Worm (Caenorhabditis elegans) whole organism, young adult: ENCODE results near the gene ZK637.15.

Experiments used
- F10E7.11 ChIP-seq: sonication (generic microtip); optimal IDR thresholded peaks from 2 replicates; lab custom pipeline; 2017; ENCODE audit warnings: mild to moderate bottlenecking, missing genetic modification characterization, moderate library complexity, missing compliant biosample characterization
- F33H1.4 ChIP-seq: fragments of 200-800 bp; sonication (Bioruptor generic); IDR thresholded peaks from 2 replicates; pipeline ENCODE4 v1.3.6; 2022; ENCODE audit warnings: missing genetic modification reagents, missing genetic modification characterization, missing compliant biosample characterization
- F37B4.10 ChIP-seq: fragments of 200-800 bp; sonication (Bioruptor generic); IDR thresholded peaks from 2 replicates; pipeline ENCODE4 v1.3.6; 2022; ENCODE audit warnings: missing genetic modification characterization, missing compliant biosample characterization
- F39B2.1 ChIP-seq: fragments of 200-800 bp; sonication (Bioruptor generic); IDR thresholded peaks from 2 replicates; pipeline ENCODE4 v1.3.6; 2022; ENCODE audit warnings: missing genetic modification reagents, missing genetic modification characterization, missing compliant biosample characterization
- F55B11.4 ChIP-seq: sonication (generic microtip); optimal IDR thresholded peaks from 2 replicates; lab custom pipeline; 2016; ENCODE audit warnings: missing compliant biosample characterization, missing genetic modification characterization, borderline replicate concordance; ENCODE audit not compliant: insufficient read depth
- K12H6.12 ChIP-seq: fragments of 200-800 bp; sonication (Bioruptor generic); optimal IDR thresholded peaks from 2 replicates; lab custom pipeline; 2018; ENCODE audit warnings: mild to moderate bottlenecking, missing genetic modification characterization, missing compliant biosample characterization
- T26A5.8 ChIP-seq: sonication (generic microtip); optimal IDR thresholded peaks from 2 replicates; lab custom pipeline; 2016; ENCODE audit warnings: missing genetic modification characterization, missing compliant biosample characterization
- Y53F4B.3 ChIP-seq: fragments of 200-800 bp; sonication (Bioruptor generic); IDR thresholded peaks from 2 replicates; pipeline ENCODE4 v1.3.6; 2022; ENCODE audit warnings: missing genetic modification reagents, missing genetic modification characterization, missing compliant biosample characterization
- Y53G8AR.9 ChIP-seq: fragments of 200-800 bp; sonication (Bioruptor generic); conservative IDR thresholded peaks from 2 replicates; pipeline ENCODE4 v1.3.6; 2022; ENCODE audit warnings: missing genetic modification reagents, missing genetic modification characterization, missing compliant biosample characterization
- ZK185.1 ChIP-seq: sonication (generic microtip); optimal IDR thresholded peaks from 2 replicates; lab custom pipeline; 2016; ENCODE audit warnings: mild to moderate bottlenecking, missing genetic modification characterization, missing compliant biosample characterization; ENCODE audit not compliant: poor library complexity, severe bottlenecking
- aptf-3 ChIP-seq: fragments of 200-800 bp; sonication (Bioruptor generic); IDR thresholded peaks from 2 replicates; pipeline ENCODE4 v1.3.6; 2022; ENCODE audit warnings: missing genetic modification characterization, missing compliant biosample characterization
- atf-7 ChIP-seq: sonication (generic microtip); optimal IDR thresholded peaks from 2 replicates; lab custom pipeline; 2017; ENCODE audit warnings: mild to moderate bottlenecking, missing genetic modification characterization, missing compliant biosample characterization
- ceh-27 ChIP-seq: fragments of 200-800 bp; sonication (Bioruptor generic); optimal IDR thresholded peaks from 2 replicates; lab custom pipeline; 2018; ENCODE audit warnings: mild to moderate bottlenecking, missing genetic modification characterization, moderate library complexity, missing compliant biosample characterization
- ceh-40 ChIP-seq: fragments of 200-800 bp; sonication (Bioruptor generic); IDR thresholded peaks from 2 replicates; pipeline ENCODE4 v1.3.6; 2022; ENCODE audit warnings: missing genetic modification characterization, missing compliant biosample characterization
- ceh-91 ChIP-seq: fragments of 200-800 bp; sonication (Bioruptor generic); IDR thresholded peaks from 2 replicates; pipeline ENCODE4 v1.3.6; 2022; ENCODE audit warnings: missing genetic modification reagents, missing genetic modification characterization, missing compliant biosample characterization
- die-1 ChIP-seq: sonication (generic microtip); optimal IDR thresholded peaks from 2 replicates; lab custom pipeline; 2016; ENCODE audit warnings: missing genotype, mild to moderate bottlenecking, missing genetic modification characterization, missing compliant biosample characterization
- dpl-1 ChIP-seq: fragments of 150-350 bp; optimal IDR thresholded peaks from 2 replicates; lab custom pipeline; 2014; ENCODE audit warnings: missing biosample characterization, missing genetic modification reagents, missing genetic modification characterization
- egl-44 ChIP-seq: fragments of 200-800 bp; sonication (Bioruptor generic); IDR thresholded peaks from 2 replicates; pipeline ENCODE4 v1.3.6; 2022; ENCODE audit warnings: missing genetic modification reagents, missing genetic modification characterization, missing compliant biosample characterization
- hlh-12 ChIP-seq: sonication (generic microtip); optimal IDR thresholded peaks from 2 replicates; lab custom pipeline; 2016; ENCODE audit warnings: missing genetic modification characterization, missing compliant biosample characterization
- hrde-1 ChIP-seq: sonication (generic microtip); optimal IDR thresholded peaks from 2 replicates; lab custom pipeline; 2016; ENCODE audit warnings: missing genetic modification characterization, mild to moderate bottlenecking, missing compliant biosample characterization, moderate library complexity, missing genotype, missing genetic modification reagents, borderline replicate concordance
- lag-1 ChIP-seq: fragments of 200-800 bp; sonication (Bioruptor generic); IDR thresholded peaks from 2 replicates; pipeline ENCODE4 v1.3.6; 2022; ENCODE audit warnings: missing genetic modification reagents, missing genetic modification characterization, missing compliant biosample characterization
- lin-26 ChIP-seq: fragments of 200-800 bp; sonication (Bioruptor generic); IDR thresholded peaks from 2 replicates; pipeline ENCODE4 v1.3.6; 2022; ENCODE audit warnings: missing genetic modification reagents, missing genetic modification characterization, missing compliant biosample characterization
- mes-4 ChIP-seq: sonication (generic microtip); optimal IDR thresholded peaks from 2 replicates; lab custom pipeline; 2016; ENCODE audit warnings: missing genotype, missing genetic modification characterization, missing compliant biosample characterization
- nfya-2 ChIP-seq: fragments of 200-800 bp; sonication (Bioruptor generic); IDR thresholded peaks from 2 replicates; pipeline ENCODE4 v1.3.6; 2022; ENCODE audit warnings: missing genetic modification reagents, missing genetic modification characterization, missing compliant biosample characterization
- nhr-179 ChIP-seq: sonication (generic microtip); optimal IDR thresholded peaks from 2 replicates; lab custom pipeline; 2016; ENCODE audit warnings: mild to moderate bottlenecking, missing genetic modification characterization, missing compliant biosample characterization
- nhr-90 ChIP-seq: sonication (generic microtip); optimal IDR thresholded peaks from 2 replicates; lab custom pipeline; 2016; ENCODE audit warnings: missing genotype, mild to moderate bottlenecking, missing genetic modification characterization, missing compliant biosample characterization
- pbrm-1 ChIP-seq: fragments of 200-800 bp; sonication (Bioruptor generic); IDR thresholded peaks from 2 replicates; pipeline ENCODE4 v1.3.6; 2022; ENCODE audit warnings: missing genetic modification reagents, missing genetic modification characterization, missing compliant biosample characterization
- pha-4 ChIP-seq: fragments of 150-350 bp; sonication (generic microtip); optimal IDR thresholded peaks from 2 replicates; lab custom pipeline; 2014; ENCODE audit warnings: missing biosample characterization, missing genetic modification reagents, missing genetic modification characterization
- rcor-1 ChIP-seq: fragments of 200-800 bp; sonication (Bioruptor generic); IDR thresholded peaks from 2 replicates; pipeline ENCODE4 v1.3.6; 2022; ENCODE audit warnings: missing genetic modification reagents, missing genetic modification characterization, missing compliant biosample characterization
- rec-8 ChIP-seq, 2 experiments: sonication (generic microtip); optimal IDR thresholded peaks; 2 replicates each; lab custom pipeline; 2016; ENCODE audit warnings: mild to moderate bottlenecking in 2 of 2, missing genetic modification characterization in 2 of 2, missing genetic modification reagents in 2 of 2, missing genotype in 2 of 2, missing biosample characterization in 1 of 2, missing compliant biosample characterization in 1 of 2, moderate library complexity in 1 of 2
- sea-2 ChIP-seq: fragments of 200-800 bp; sonication (Bioruptor generic); IDR thresholded peaks from 2 replicates; pipeline ENCODE4 v1.3.6; 2022; ENCODE audit warnings: missing genetic modification characterization, missing compliant biosample characterization
- snpc-1.3 ChIP-seq: sonication (generic microtip); optimal IDR thresholded peaks from 2 replicates; lab custom pipeline; 2017; ENCODE audit warnings: missing genetic modification characterization, mild to moderate bottlenecking, missing compliant biosample characterization, antibody characterized with exemption, moderate library complexity, missing genotype, missing genetic modification reagents; ENCODE audit not compliant: insufficient read depth
- tbp1 ChIP-seq: fragments of 200-800 bp; sonication (Bioruptor generic); optimal IDR thresholded peaks from 2 replicates; lab custom pipeline; 2018; ENCODE audit warnings: mild to moderate bottlenecking, missing genetic modification characterization, missing compliant biosample characterization
- tbx-9 ChIP-seq: sonication (generic microtip); optimal IDR thresholded peaks from 2 replicates; lab custom pipeline; 2016; ENCODE audit warnings: borderline replicate concordance, missing genetic modification characterization, inconsistent platforms, missing compliant biosample characterization
- tlf-1 ChIP-seq: fragments of 200-800 bp; sonication (Bioruptor generic); optimal IDR thresholded peaks from 2 replicates; lab custom pipeline; 2018; ENCODE audit warnings: mild to moderate bottlenecking, missing genetic modification characterization, missing compliant biosample characterization
- ztf-26 ChIP-seq: sonication (generic microtip); optimal IDR thresholded peaks from 2 replicates; lab custom pipeline; 2017; ENCODE audit warnings: missing genetic modification characterization, missing compliant biosample characterization

The ZK637.15 gene

DNA sequence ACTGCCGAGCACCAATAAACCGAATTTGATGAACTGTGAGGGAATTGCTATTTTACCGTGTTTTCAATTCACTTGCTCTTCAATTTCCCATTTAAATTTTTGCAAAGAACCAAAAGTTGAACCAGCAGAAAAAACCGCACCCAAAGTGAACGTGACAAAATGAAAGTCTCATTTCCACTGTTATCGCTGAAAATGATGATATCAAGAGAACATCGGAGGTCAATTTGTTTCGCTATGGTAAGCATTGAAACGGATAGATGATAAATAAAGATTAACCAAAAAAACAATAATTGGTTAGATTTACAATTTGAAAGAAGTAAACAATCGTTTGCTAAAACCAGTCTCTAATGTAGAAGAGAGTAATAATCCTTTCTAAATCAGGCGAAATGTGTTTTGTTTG, 5.7 kb downstream of the ZK637.15 start:
- no peak for TF ChIP-seq ZK185.1 (tag; lab: Kevin White, UChicago)
- no peak for TF ChIP-seq die-1 (tag; lab: Kevin White, UChicago)
- TF ChIP-seq F37B4.10 (GFP tag; lab: Robert Waterston, UW) = no peak
- TF ChIP-seq F55B11.4 (tag; lab: Kevin White, UChicago) = no peak
- TF ChIP-seq dpl-1 (GFP tag; lab: Kevin White, UChicago) = no peak
- no peak for TF ChIP-seq rec-8 (tag; optimal IDR thresholded peaks at IDR 0.05; lab: Kevin White, UChicago)
- no peak for TF ChIP-seq K12H6.12 (tag; lab: Kevin White, UChicago)
- TF ChIP-seq F39B2.1 (GFP tag; lab: Robert Waterston, UW) = no peak
- no peak for TF ChIP-seq rcor-1 (GFP tag; lab: Robert Waterston, UW)
- TF ChIP-seq ztf-26 (tag; lab: Kevin White, UChicago) = no peak
- TF ChIP-seq lin-26 (GFP tag; lab: Robert Waterston, UW) = no peak
- no peak for TF ChIP-seq hlh-12 (tag; lab: Kevin White, UChicago)
- no peak for TF ChIP-seq Y53G8AR.9 (GFP tag; lab: Robert Waterston, UW)
- no peak for TF ChIP-seq tbp1
- TF ChIP-seq pbrm-1 (GFP tag; lab: Robert Waterston, UW) = no peak
- no peak for TF ChIP-seq lag-1

ce11 chrIII:8926512-8926911, 6.6 kb downstream of the ZK637.15 start:
- no peak for TF ChIP-seq tbx-9 (tag; lab: Kevin White, UChicago)
- TF ChIP-seq dpl-1 (GFP tag; lab: Kevin White, UChicago) = no peak
- TF ChIP-seq nhr-179 (tag; lab: Kevin White, UChicago) = no peak
- TF ChIP-seq F33H1.4 (GFP tag; lab: Robert Waterston, UW) = no peak
- no peak for TF ChIP-seq hrde-1
- no peak for TF ChIP-seq F39B2.1 (GFP tag; lab: Robert Waterston, UW)
- no peak for TF ChIP-seq F10E7.11 (tag; lab: Kevin White, UChicago)
- no peak for TF ChIP-seq tlf-1 (GFP tag; lab: Kevin White, UChicago)
- TF ChIP-seq snpc-1.3 = no peak
- no peak for TF ChIP-seq nhr-90

ce11 chrIII:8929723-8930122, 9.8 kb downstream of the ZK637.15 start, which contains the start of gene arrd-15:
TSS of gene arrd-15 (plus strand) at chrIII:8930023.
- no peak for TF ChIP-seq atf-7 (tag; lab: Kevin White, UChicago)
- TF ChIP-seq pha-4 (tag; lab: Kevin White, UChicago) = no peak
- TF ChIP-seq ztf-26 (tag; lab: Kevin White, UChicago) = no peak
- TF ChIP-seq F55B11.4 (tag; lab: Kevin White, UChicago) = no peak
- no peak for TF ChIP-seq egl-44 (GFP tag; lab: Robert Waterston, UW)
- TF ChIP-seq mes-4 = no peak
- TF ChIP-seq sea-2 (GFP tag; lab: Robert Waterston, UW) = no peak
- TF ChIP-seq ceh-40 (GFP tag; lab: Robert Waterston, UW) = no peak
- no peak for TF ChIP-seq Y53G8AR.9 (GFP tag; lab: Robert Waterston, UW)
- TF ChIP-seq aptf-3 (GFP tag; lab: Robert Waterston, UW) = no peak
- no peak for TF ChIP-seq nfya-2 (GFP tag; lab: Robert Waterston, UW)
- TF ChIP-seq ceh-91 (GFP tag; lab: Robert Waterston, UW) = no peak
- TF ChIP-seq ceh-27 = no peak
- TF ChIP-seq Y53F4B.3 (GFP tag; lab: Robert Waterston, UW) = no peak
- no peak for TF ChIP-seq T26A5.8 (tag; lab: Kevin White, UChicago)
- TF ChIP-seq, all 124 proteins: peak for 0
